Worm (Caenorhabditis elegans) whole organism, early embryonic: ENCODE results near the gene fbxa-126.

ENCODE experiments used
- B0310.2 ChIP-seq: sonication (generic microtip); optimal IDR thresholded peaks from 2 replicates; lab custom pipeline; 2016; ENCODE audit warnings: mild to moderate bottlenecking, missing genetic modification characterization, missing compliant biosample characterization
- aly-1 ChIP-seq: sonication (generic microtip); optimal IDR thresholded peaks from 2 replicates; lab custom pipeline; 2016; ENCODE audit warnings: missing genetic modification characterization, missing compliant biosample characterization
- ama-1 ChIP-seq: fragments of 150-350 bp; optimal IDR thresholded peaks from 2 replicates; lab custom pipeline; 2014
- ceh-13 ChIP-seq: fragments of 200-800 bp; sonication (Bioruptor generic); optimal IDR thresholded peaks from 2 replicates; lab custom pipeline; 2018; ENCODE audit warnings: mild to moderate bottlenecking, missing genetic modification characterization, missing compliant biosample characterization
- flt-1 ChIP-seq: fragments of 200-800 bp; sonication (Bioruptor generic); IDR thresholded peaks from 2 replicates; pipeline ENCODE4 v1.3.6; 2022; ENCODE audit warnings: missing genetic modification characterization, missing compliant biosample characterization
- hmg-4 ChIP-seq: fragments of 200-800 bp; sonication (Bioruptor generic); optimal IDR thresholded peaks from 2 replicates; lab custom pipeline; 2018; ENCODE audit warnings: mild to moderate bottlenecking, missing genetic modification characterization, missing compliant biosample characterization
- sea-1 ChIP-seq: fragments of 200-800 bp; sonication (Bioruptor generic); conservative IDR thresholded peaks from 2 replicates; pipeline ENCODE4 v1.3.6; 2022; ENCODE audit warnings: missing genetic modification characterization, missing compliant biosample characterization
- tbx-37 ChIP-seq: fragments of 200-800 bp; sonication (Bioruptor generic); conservative IDR thresholded peaks from 2 replicates; pipeline ENCODE4 v1.3.6; 2022; ENCODE audit warnings: missing genetic modification reagents, missing genetic modification characterization, missing compliant biosample characterization
- tra-4 ChIP-seq: sonication (generic microtip); optimal IDR thresholded peaks from 2 replicates; lab custom pipeline; 2017; ENCODE audit warnings: missing genetic modification characterization, missing compliant biosample characterization

DNA sequence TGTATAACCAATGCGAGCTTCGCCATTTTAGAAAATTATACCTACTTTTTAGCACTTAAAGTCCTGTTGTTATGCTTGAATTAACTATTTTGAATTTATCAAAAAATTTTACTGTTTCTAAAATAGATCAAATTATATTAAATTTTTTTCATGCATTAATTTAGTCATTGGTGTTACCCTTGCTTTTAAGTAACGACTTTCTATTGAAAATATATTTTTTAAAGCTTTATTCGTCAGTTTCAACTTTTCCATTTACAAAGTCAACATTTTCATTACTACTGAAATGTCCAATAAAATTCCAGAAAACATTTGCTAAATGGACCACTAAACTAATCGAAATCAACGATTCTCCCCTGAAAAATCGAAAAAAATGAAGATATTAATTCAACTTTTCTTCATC is 30.0 kb downstream of the fbxa-126 start, which contains the start of gene Y64G10A.7:
- TF ChIP-seq ama-1 (no peak), tbx-37 (GFP tag; lab: Robert Waterston, UW) (no peak), flt-1 (GFP tag; lab: Robert Waterston, UW) (no peak), tra-4 (tag; lab: Kevin White, UChicago) (no peak), sea-1 (no peak), aly-1 (no peak), hmg-4 (no peak), B0310.2 (tag; lab: Kevin White, UChicago) (no peak), ceh-13 (GFP tag; lab: Kevin White, UChicago) (no peak)
